Fruit fly (Drosophila melanogaster): ENCODE results near the gene CG42369.

CG42369 gene

DNA sequence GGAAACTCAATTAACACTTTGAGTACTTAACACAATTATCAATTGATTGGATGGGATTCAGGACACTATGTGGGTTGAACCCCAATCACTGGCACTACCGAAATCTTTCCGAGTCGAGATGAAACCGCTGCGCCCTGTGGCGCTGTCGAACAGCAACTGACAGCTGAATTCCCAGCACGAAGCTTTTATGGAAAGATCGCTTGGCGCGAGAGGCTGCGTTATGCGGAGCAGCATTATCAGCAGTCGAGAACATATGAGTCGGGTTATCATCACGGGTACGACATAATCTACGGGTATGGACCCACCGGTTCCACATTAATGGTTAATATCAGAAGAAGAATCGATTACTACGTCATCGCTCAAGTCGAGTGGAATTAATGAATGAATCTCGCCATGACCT is 26.1 kb upstream of the CG42369 start, which contains the start of gene Tig (continued):
- TF ChIP-seq CG17359 (tag; optimal IDR thresholded peaks at IDR 0.05) (no peak), Scr (GFP tag; IDR thresholded peaks at IDR 0.05; ENCODE audit: partially characterized antibody) (no peak), Hr78 (GFP tag; optimal IDR thresholded peaks at IDR 0.05) (peak in 1 of 2 experiments; percentile 51), CG14860 (GFP tag; IDR thresholded peaks at IDR 0.05; ENCODE audit: partially characterized antibody) (no peak), CG7839 (tag; optimal IDR thresholded peaks at IDR 0.05) (no peak), Med (GFP tag) (peak; percentile 62), E2f2 (GFP tag; IDR thresholded peaks at IDR 0.05) (no peak), Bgb (GFP tag; IDR thresholded peaks at IDR 0.05; ENCODE audit: partially characterized antibody) (0 out of 2 replicates have a peak, but pooled peaks have one; percentile 14), Pdp1 (GFP tag; optimal IDR thresholded peaks at IDR 0.05) (peak in 1 of 2 experiments; percentile 58), Deaf1 (tag; optimal IDR thresholded peaks at IDR 0.05) (peak; percentile 63), z (GFP tag; IDR thresholded peaks at IDR 0.05) (no peak), crol (GFP tag; IDR thresholded peaks at IDR 0.05) (no peak), CG16815 (GFP tag; optimal IDR thresholded peaks at IDR 0.05) (no peak), CG31224 (GFP tag; IDR thresholded peaks at IDR 0.05) (peak; percentile 55), gcm (GFP tag; optimal IDR thresholded peaks at IDR 0.05) (peak; percentile 42), CG10543 (GFP tag; optimal IDR thresholded peaks at IDR 0.05) (peak; percentile 52), hkb (optimal IDR thresholded peaks at IDR 0.05) (no peak), hkb (GFP tag; IDR thresholded peaks at IDR 0.05) (no peak), chinmo (GFP tag; IDR thresholded peaks at IDR 0.05; ENCODE audit: partially characterized antibody) (0 out of 4 replicates have a peak, but pooled peaks have one; percentile 62), CG9817 (tag; optimal IDR thresholded peaks at IDR 0.05) (no peak), corto (GFP tag; optimal IDR thresholded peaks at IDR 0.05) (no peak), Jarid2 (GFP tag; optimal IDR thresholded peaks at IDR 0.05) (peak; percentile 26), CG11247 (GFP tag; IDR thresholded peaks at IDR 0.05) (no peak), mld (GFP tag; IDR thresholded peaks at IDR 0.05; ENCODE audit: partially characterized antibody) (no peak), ci (GFP tag; IDR thresholded peaks at IDR 0.05) (peak; percentile 20; the same call in 1 of the 3 replicates), mirr (GFP tag; optimal IDR thresholded peaks at IDR 0.05) (peak; percentile 39)

dm6 chr2L:6422488-6422887 is 25.4 kb upstream of the CG42369 start:
- peak; percentile 31 for TF ChIP-seq CG34376 (GFP tag; optimal IDR thresholded peaks at IDR 0.05)
- no peak for TF ChIP-seq pfk (GFP tag; optimal IDR thresholded peaks at IDR 0.05)

DNA sequence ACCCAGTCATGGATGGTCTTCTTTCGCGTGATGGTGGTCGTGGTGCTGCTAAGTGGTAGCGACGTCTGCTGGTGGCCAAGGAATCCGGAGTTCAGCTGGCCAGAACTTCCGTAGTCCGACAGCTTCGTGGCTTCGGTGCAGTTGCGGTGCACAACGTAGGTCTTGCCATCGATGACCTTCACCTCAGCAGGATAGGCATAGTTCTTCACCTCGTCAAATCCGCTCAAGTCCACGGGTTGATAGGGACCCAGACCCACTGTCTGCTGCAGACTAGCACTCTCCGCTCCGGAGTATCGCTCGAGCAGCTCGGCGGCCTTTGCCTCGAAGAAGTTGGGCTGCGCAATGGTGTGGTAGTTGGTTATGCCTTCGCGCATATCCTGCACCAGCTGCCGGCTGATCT is 24.4 kb upstream of the CG42369 start:
- TF ChIP-seq danr (GFP tag; IDR thresholded peaks at IDR 0.05) (no peak), Med (GFP tag) (peak; percentile 53)

DNA sequence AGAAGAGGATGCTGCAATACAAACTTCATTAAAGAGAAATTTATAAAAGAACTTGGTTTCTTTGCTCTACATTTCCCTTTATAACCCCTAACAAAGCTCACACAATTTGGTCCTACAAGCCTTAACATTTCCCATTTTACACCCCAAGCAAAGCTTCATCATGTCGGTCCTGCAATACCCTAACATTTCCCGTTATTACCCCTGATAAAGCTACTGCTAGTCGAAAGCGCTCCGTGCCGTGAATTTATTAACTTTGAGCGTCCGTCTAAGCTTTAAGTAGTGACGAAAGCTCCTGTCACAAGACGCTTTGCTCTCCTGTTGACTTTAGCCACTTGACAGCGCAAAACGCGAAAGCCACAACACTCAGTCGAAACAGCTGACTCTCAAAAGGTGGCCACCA is 14.9 kb upstream of the CG42369 start, which contains the start of gene CG13982:
Gene CG13982 (plus strand): TSS at position 363 of the 400 bp plus-strand sequence.
- TF ChIP-seq crp (GFP tag; optimal IDR thresholded peaks at IDR 0.05): peak in 1 of 2 experiments; percentile 25
- no peak for TF ChIP-seq nau (GFP tag; optimal IDR thresholded peaks at IDR 0.05)
- TF ChIP-seq Meics (GFP tag; optimal IDR thresholded peaks at IDR 0.05): peak; percentile 7

All from whole organism, embryonic.